Worm (Caenorhabditis elegans) whole organism, L4 larva: Measurements from ENCODE around the gene ttr-32.

Source experiments
- lin-39 ChIP-seq: fragments of 150-350 bp; optimal IDR thresholded peaks from 2 replicates; lab custom pipeline; 2014; ENCODE audit warnings: missing biosample characterization, missing genetic modification reagents, missing genetic modification characterization
- nhr-11 ChIP-seq: fragments of 150-350 bp; optimal IDR thresholded peaks from 2 replicates; lab custom pipeline; 2014; ENCODE audit warnings: missing biosample characterization, missing genetic modification characterization
- ztf-7 ChIP-seq: fragments of 150-350 bp; optimal IDR thresholded peaks from 2 replicates; lab custom pipeline; 2014; ENCODE audit warnings: missing biosample characterization, missing genetic modification characterization

DNA sequence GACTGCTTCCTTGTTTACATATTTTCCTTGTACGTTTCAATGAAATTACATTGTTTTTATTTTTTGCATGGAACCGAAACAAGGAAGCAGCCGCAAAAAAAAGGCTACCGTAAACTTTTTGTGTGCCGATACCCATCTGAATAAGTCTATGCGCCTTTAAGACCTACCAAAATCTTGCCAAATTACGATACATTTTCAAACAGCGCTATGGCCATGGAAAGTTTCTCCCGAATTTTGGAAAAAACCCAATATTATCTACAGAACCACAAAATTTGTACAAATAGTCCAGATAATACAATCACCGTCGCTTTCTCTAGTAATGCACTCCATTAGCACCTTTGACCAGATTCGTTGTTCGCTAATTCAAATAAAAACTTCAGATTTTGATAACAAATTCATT is 5.5 kb downstream of the ttr-32 start:
- TF ChIP-seq nhr-11 (tag; lab: Kevin White, UChicago) (no peak), lin-39 (tag; lab: Kevin White, UChicago) (no peak), ztf-7 (no peak)
